Worm (Caenorhabditis elegans) whole organism, young adult: ENCODE data around the gene aakg-2.

Source experiments
- B0261.1 ChIP-seq: sonication (generic microtip); optimal IDR thresholded peaks from 2 replicates; lab custom pipeline; 2016; ENCODE audit warnings: mild to moderate bottlenecking, missing genetic modification characterization, moderate library complexity, missing compliant biosample characterization
- C17E4.6 ChIP-seq: fragments of 200-800 bp; sonication (Bioruptor generic); IDR thresholded peaks from 2 replicates; pipeline ENCODE4 v1.3.6; 2022; ENCODE audit warnings: missing genetic modification reagents, missing genetic modification characterization, missing compliant biosample characterization
- F23B12.7 ChIP-seq: sonication (generic microtip); optimal IDR thresholded peaks from 2 replicates; lab custom pipeline; 2017; ENCODE audit warnings: missing genetic modification characterization, mild to moderate bottlenecking, missing compliant biosample characterization, antibody characterized with exemption, moderate library complexity; ENCODE audit not compliant: insufficient read depth
- F33H1.4 ChIP-seq: fragments of 200-800 bp; sonication (Bioruptor generic); IDR thresholded peaks from 2 replicates; pipeline ENCODE4 v1.3.6; 2022; ENCODE audit warnings: missing genetic modification reagents, missing genetic modification characterization, missing compliant biosample characterization
- F49E8.2 ChIP-seq: sonication (generic microtip); optimal IDR thresholded peaks from 3 replicates; lab custom pipeline; 2017; ENCODE audit warnings: missing genetic modification characterization, mild to moderate bottlenecking, missing compliant biosample characterization, antibody characterized with exemption, moderate library complexity; ENCODE audit not compliant: insufficient read depth
- F52B5.7 ChIP-seq: sonication (generic microtip); optimal IDR thresholded peaks from 2 replicates; lab custom pipeline; 2016; ENCODE audit warnings: mild to moderate bottlenecking, missing genetic modification characterization, missing compliant biosample characterization
- F57A8.1 ChIP-seq: fragments of 200-800 bp; sonication (Bioruptor generic); optimal IDR thresholded peaks from 2 replicates; lab custom pipeline; 2018; ENCODE audit warnings: mild to moderate bottlenecking, missing genetic modification characterization, moderate library complexity, missing compliant biosample characterization
- K12H6.12 ChIP-seq: fragments of 200-800 bp; sonication (Bioruptor generic); optimal IDR thresholded peaks from 2 replicates; lab custom pipeline; 2018; ENCODE audit warnings: mild to moderate bottlenecking, missing genetic modification characterization, missing compliant biosample characterization
- T26A5.8 ChIP-seq: sonication (generic microtip); optimal IDR thresholded peaks from 2 replicates; lab custom pipeline; 2016; ENCODE audit warnings: missing genetic modification characterization, missing compliant biosample characterization
- Y67H2A.10 ChIP-seq: fragments of 200-800 bp; sonication (Bioruptor generic); conservative IDR thresholded peaks from 2 replicates; pipeline ENCODE4 v1.3.6; 2022; ENCODE audit warnings: missing genetic modification reagents, missing genetic modification characterization, missing compliant biosample characterization
- Y79H2A.3 ChIP-seq: fragments of 200-800 bp; sonication (Bioruptor generic); conservative IDR thresholded peaks from 2 replicates; pipeline ENCODE4 v1.3.6; 2022; ENCODE audit warnings: missing genetic modification reagents, missing genetic modification characterization, missing compliant biosample characterization
- aptf-2 ChIP-seq: fragments of 200-800 bp; sonication (Bioruptor generic); conservative IDR thresholded peaks from 2 replicates; pipeline ENCODE4 v1.3.6; 2022; ENCODE audit warnings: missing genetic modification reagents, missing genetic modification characterization, missing compliant biosample characterization
- atf-7 ChIP-seq: sonication (generic microtip); optimal IDR thresholded peaks from 2 replicates; lab custom pipeline; 2017; ENCODE audit warnings: mild to moderate bottlenecking, missing genetic modification characterization, missing compliant biosample characterization
- athp-1 ChIP-seq: sonication (generic microtip); optimal IDR thresholded peaks from 2 replicates; lab custom pipeline; 2017; ENCODE audit warnings: mild to moderate bottlenecking, missing genetic modification characterization, missing compliant biosample characterization
- cebp-2 ChIP-seq: fragments of 200-800 bp; sonication (Bioruptor generic); IDR thresholded peaks from 2 replicates; pipeline ENCODE4 v1.3.6; 2022; ENCODE audit warnings: missing genetic modification characterization, missing compliant biosample characterization
- ceh-91 ChIP-seq: fragments of 200-800 bp; sonication (Bioruptor generic); IDR thresholded peaks from 2 replicates; pipeline ENCODE4 v1.3.6; 2022; ENCODE audit warnings: missing genetic modification reagents, missing genetic modification characterization, missing compliant biosample characterization
- dpl-1 ChIP-seq: fragments of 150-350 bp; optimal IDR thresholded peaks from 2 replicates; lab custom pipeline; 2014; ENCODE audit warnings: missing biosample characterization, missing genetic modification reagents, missing genetic modification characterization
- egl-18 ChIP-seq: fragments of 200-800 bp; sonication (Bioruptor generic); IDR thresholded peaks from 2 replicates; pipeline ENCODE4 v1.3.6; 2022; ENCODE audit warnings: missing genetic modification reagents, missing genetic modification characterization, missing compliant biosample characterization
- egl-44 ChIP-seq: fragments of 200-800 bp; sonication (Bioruptor generic); IDR thresholded peaks from 2 replicates; pipeline ENCODE4 v1.3.6; 2022; ENCODE audit warnings: missing genetic modification reagents, missing genetic modification characterization, missing compliant biosample characterization
- him-1 ChIP-seq: sonication (generic microtip); optimal IDR thresholded peaks from 2 replicates; lab custom pipeline; 2016; ENCODE audit warnings: missing genotype, missing genetic modification reagents, missing genetic modification characterization, missing compliant biosample characterization
- hmg-20 ChIP-seq: fragments of 200-800 bp; sonication (Bioruptor generic); IDR thresholded peaks from 2 replicates; pipeline ENCODE4 v1.3.6; 2022; ENCODE audit warnings: missing genetic modification reagents, missing genetic modification characterization, missing compliant biosample characterization
- hrde-1 ChIP-seq: sonication (generic microtip); optimal IDR thresholded peaks from 2 replicates; lab custom pipeline; 2016; ENCODE audit warnings: missing genetic modification characterization, mild to moderate bottlenecking, missing compliant biosample characterization, moderate library complexity, missing genotype, missing genetic modification reagents, borderline replicate concordance
- let-526 ChIP-seq: fragments of 200-800 bp; sonication (Bioruptor generic); IDR thresholded peaks from 2 replicates; pipeline ENCODE4 v1.3.6; 2022; ENCODE audit warnings: missing genetic modification reagents, missing genetic modification characterization, missing compliant biosample characterization
- let-607 ChIP-seq, 2 experiments: fragments of 200-800 bp in 1 of 2; sonication (Bioruptor generic) in 1 of 2; sonication (generic microtip) in 1 of 2; optimal IDR thresholded peaks; 2 replicates each; lab custom pipeline; 2016 to 2018; ENCODE audit warnings: mild to moderate bottlenecking in 2 of 2, missing compliant biosample characterization in 2 of 2, missing genetic modification characterization in 2 of 2, moderate library complexity in 2 of 2, missing genotype in 1 of 2
- lin-35 ChIP-seq, 3 experiments: fragments of 150-350 bp in 2 of 3; sonication (generic microtip) in 1 of 3; optimal IDR thresholded peaks; 2 replicates each; lab custom pipeline; 2014 to 2018; ENCODE audit warnings: missing biosample characterization in 3 of 3, missing genetic modification characterization in 3 of 3, missing genetic modification reagents in 3 of 3
- lin-40 ChIP-seq: sonication (generic microtip); optimal IDR thresholded peaks from 2 replicates; lab custom pipeline; 2016; ENCODE audit warnings: missing genetic modification characterization, mild to moderate bottlenecking, missing compliant biosample characterization, missing genotype, missing genetic modification reagents
- lir-1 ChIP-seq: fragments of 200-800 bp; sonication (Bioruptor generic); conservative IDR thresholded peaks from 2 replicates; pipeline ENCODE4 v1.3.6; 2022; ENCODE audit warnings: missing genetic modification reagents, missing genetic modification characterization, missing compliant biosample characterization
- lsl-1 ChIP-seq: fragments of 200-800 bp; sonication (Bioruptor generic); optimal IDR thresholded peaks from 2 replicates; lab custom pipeline; 2018; ENCODE audit warnings: mild to moderate bottlenecking, missing genetic modification characterization, moderate library complexity, missing compliant biosample characterization
- madf-3 ChIP-seq: fragments of 200-800 bp; sonication (Bioruptor generic); IDR thresholded peaks from 2 replicates; pipeline ENCODE4 v1.3.6; 2022; ENCODE audit warnings: missing genetic modification reagents, missing genetic modification characterization, missing compliant biosample characterization
- mcd-1 ChIP-seq: fragments of 200-800 bp; sonication (Bioruptor generic); IDR thresholded peaks from 2 replicates; pipeline ENCODE4 v1.3.6; 2022; ENCODE audit warnings: missing genetic modification reagents, missing genetic modification characterization, missing compliant biosample characterization
- mxl-1 ChIP-seq: sonication (generic microtip); optimal IDR thresholded peaks from 2 replicates; lab custom pipeline; 2016; ENCODE audit warnings: missing genetic modification characterization, missing compliant biosample characterization
- nfya-1 ChIP-seq: sonication (generic microtip); optimal IDR thresholded peaks from 2 replicates; lab custom pipeline; 2017; ENCODE audit warnings: antibody characterized with exemption, missing compliant biosample characterization, missing genetic modification characterization, borderline replicate concordance; ENCODE audit not compliant: insufficient read depth
- nfya-2 ChIP-seq: fragments of 200-800 bp; sonication (Bioruptor generic); IDR thresholded peaks from 2 replicates; pipeline ENCODE4 v1.3.6; 2022; ENCODE audit warnings: missing genetic modification reagents, missing genetic modification characterization, missing compliant biosample characterization
- nfyb-1 ChIP-seq: fragments of 200-800 bp; sonication (Bioruptor generic); IDR thresholded peaks from 2 replicates; pipeline ENCODE4 v1.3.6; 2022; ENCODE audit warnings: missing genetic modification reagents, missing genetic modification characterization, missing compliant biosample characterization
- nhr-179 ChIP-seq: sonication (generic microtip); optimal IDR thresholded peaks from 2 replicates; lab custom pipeline; 2016; ENCODE audit warnings: mild to moderate bottlenecking, missing genetic modification characterization, missing compliant biosample characterization
- nhr-27 ChIP-seq: fragments of 200-800 bp; sonication (Bioruptor generic); optimal IDR thresholded peaks from 2 replicates; lab custom pipeline; 2018; ENCODE audit warnings: mild to moderate bottlenecking, missing genetic modification characterization, moderate library complexity, missing compliant biosample characterization
- pha-4 ChIP-seq: fragments of 150-350 bp; sonication (generic microtip); optimal IDR thresholded peaks from 2 replicates; lab custom pipeline; 2014; ENCODE audit warnings: missing biosample characterization, missing genetic modification reagents, missing genetic modification characterization
- rcor-1 ChIP-seq: fragments of 200-800 bp; sonication (Bioruptor generic); IDR thresholded peaks from 2 replicates; pipeline ENCODE4 v1.3.6; 2022; ENCODE audit warnings: missing genetic modification reagents, missing genetic modification characterization, missing compliant biosample characterization
- rec-8 ChIP-seq, 2 experiments: sonication (generic microtip); optimal IDR thresholded peaks; 2 replicates each; lab custom pipeline; 2016; ENCODE audit warnings: mild to moderate bottlenecking in 2 of 2, missing genetic modification characterization in 2 of 2, missing genetic modification reagents in 2 of 2, missing genotype in 2 of 2, missing biosample characterization in 1 of 2, missing compliant biosample characterization in 1 of 2, moderate library complexity in 1 of 2
- repo-1 ChIP-seq: sonication (generic microtip); optimal IDR thresholded peaks from 2 replicates; lab custom pipeline; 2017; ENCODE audit warnings: mild to moderate bottlenecking, missing genetic modification characterization, missing compliant biosample characterization
- snpc-1.1 ChIP-seq: sonication (generic microtip); optimal IDR thresholded peaks from 2 replicates; lab custom pipeline; 2017; ENCODE audit warnings: missing genetic modification characterization, mild to moderate bottlenecking, missing compliant biosample characterization, antibody characterized with exemption, moderate library complexity, missing genotype, missing genetic modification reagents; ENCODE audit not compliant: insufficient read depth
- snpc-1.3 ChIP-seq: sonication (generic microtip); optimal IDR thresholded peaks from 2 replicates; lab custom pipeline; 2017; ENCODE audit warnings: missing genetic modification characterization, mild to moderate bottlenecking, missing compliant biosample characterization, antibody characterized with exemption, moderate library complexity, missing genotype, missing genetic modification reagents; ENCODE audit not compliant: insufficient read depth
- somi-1 ChIP-seq: fragments of 200-800 bp; sonication (Bioruptor generic); optimal IDR thresholded peaks from 2 replicates; lab custom pipeline; 2018; ENCODE audit warnings: mild to moderate bottlenecking, missing genetic modification characterization, missing compliant biosample characterization
- tbx-9 ChIP-seq: sonication (generic microtip); optimal IDR thresholded peaks from 2 replicates; lab custom pipeline; 2016; ENCODE audit warnings: borderline replicate concordance, missing genetic modification characterization, inconsistent platforms, missing compliant biosample characterization
- unc-130 ChIP-seq: sonication (generic microtip); optimal IDR thresholded peaks from 2 replicates; lab custom pipeline; 2016; ENCODE audit warnings: missing genetic modification reagents, missing genetic modification characterization, missing compliant biosample characterization
- xnd-1 ChIP-seq: sonication (generic microtip); optimal IDR thresholded peaks from 2 replicates; lab custom pipeline; 2016; ENCODE audit warnings: missing genotype, missing genetic modification reagents, missing genetic modification characterization, missing compliant biosample characterization
- ztf-3 ChIP-seq: fragments of 200-800 bp; sonication (Bioruptor generic); optimal IDR thresholded peaks from 2 replicates; lab custom pipeline; 2018; ENCODE audit warnings: mild to moderate bottlenecking, missing genetic modification characterization, missing compliant biosample characterization
- ztf-6 ChIP-seq: fragments of 200-800 bp; sonication (Bioruptor generic); IDR thresholded peaks from 2 replicates; pipeline ENCODE4 v1.3.6; 2022; ENCODE audit warnings: missing genetic modification reagents, missing genetic modification characterization, missing compliant biosample characterization

aakg-2 gene

ce11 chrX:16893767-16894166, 24.9 kb upstream of the aakg-2 start (continued):
- TF ChIP-seq lin-35 (GFP tag; optimal IDR thresholded peaks at IDR 0.05; lab: Kevin White, UChicago) (no peak), hmg-20 (GFP tag; lab: Robert Waterston, UW) (no peak), tbx-9 (tag; lab: Kevin White, UChicago) (no peak), nhr-179 (tag; lab: Kevin White, UChicago) (no peak), unc-130 (GFP tag; lab: Kevin White, UChicago) (no peak), somi-1 (GFP tag; lab: Kevin White, UChicago) (no peak), pha-4 (tag; lab: Kevin White, UChicago) (no peak), repo-1 (no peak), snpc-1.3 (no peak), him-1 (tag; lab: Kevin White, UChicago) (peak; percentile 65), aptf-2 (GFP tag; lab: Robert Waterston, UW) (no peak), F57A8.1 (no peak), rcor-1 (peak; percentile 34; the same call in 1 of the 2 replicates), atf-7 (tag; lab: Kevin White, UChicago) (no peak), dpl-1 (GFP tag; lab: Kevin White, UChicago) (no peak), C17E4.6 (no peak), mxl-1 (tag; lab: Kevin White, UChicago) (no peak), snpc-1.1 (no peak), madf-3 (no peak), egl-18 (GFP tag; lab: Robert Waterston, UW) (no peak), ceh-91 (GFP tag; lab: Robert Waterston, UW) (no peak), F49E8.2 (no peak), hrde-1 (tag; lab: Kevin White, UChicago) (peak; percentile 45), xnd-1 (tag; lab: Kevin White, UChicago) (no peak), F52B5.7 (tag; lab: Kevin White, UChicago) (no peak), lir-1 (no peak), ztf-3 (GFP tag; lab: Kevin White, UChicago) (no peak), ztf-6 (GFP tag; lab: Robert Waterston, UW) (no peak), K12H6.12 (tag; lab: Kevin White, UChicago) (no peak), F33H1.4 (GFP tag; lab: Robert Waterston, UW) (no peak), Y67H2A.10 (GFP tag; lab: Robert Waterston, UW) (no peak), mcd-1 (0 out of 2 replicates have a peak, but pooled peaks have one; percentile 34), nfyb-1 (GFP tag; lab: Robert Waterston, UW) (0 out of 2 replicates have a peak, but pooled peaks have one; percentile 30), T26A5.8 (tag; lab: Kevin White, UChicago) (no peak), let-526 (no peak), nfya-1 (tag; lab: Kevin White, UChicago) (no peak), lsl-1 (GFP tag; lab: Kevin White, UChicago) (no peak), F23B12.7 (tag; lab: Kevin White, UChicago) (no peak)

- TF ChIP-seq egl-44 (no peak), ztf-3 (GFP tag; lab: Kevin White, UChicago) (no peak), B0261.1 (tag; lab: Kevin White, UChicago) (no peak), lsl-1 (GFP tag; lab: Kevin White, UChicago) (no peak), nfya-2 (GFP tag; lab: Robert Waterston, UW) (no peak), unc-130 (GFP tag; lab: Kevin White, UChicago) (no peak), let-607 (tag; optimal IDR thresholded peaks at IDR 0.05; lab: Kevin White, UChicago) (no peak), rec-8 (tag; optimal IDR thresholded peaks at IDR 0.05; lab: Kevin White, UChicago) (no peak), nhr-27 (tag; lab: Kevin White, UChicago) (no peak), snpc-1.1 (no peak), athp-1 (tag; lab: Kevin White, UChicago) (no peak), Y79H2A.3 (GFP tag; lab: Robert Waterston, UW) (no peak), cebp-2 (GFP tag; lab: Robert Waterston, UW) (no peak), Y67H2A.10 (GFP tag; lab: Robert Waterston, UW) (no peak), let-526 (no peak), lin-40 (tag; lab: Kevin White, UChicago) (no peak)
Measured at ce11 chrX:16891683-16892082, 22.9 kb upstream of the aakg-2 start, which contains the start of gene F39F10.3. Gene F39F10.3, plus strand, starts transcription at chrX:16891983.
